Worm (Caenorhabditis elegans): ENCODE data around the gene oac-42.
A peak's percentile ranks its signal among the peaks of the same experiment; 100 is the strongest.
"Not testable (repeated sequence)": the region's sequence is repeated elsewhere in the genome, so short reads cannot be mapped to it uniquely, and the experiment has no call there.

oac-42 gene

ce11 chrV:15911848-15912247 lies 27.2 kb upstream of the oac-42 start, which contains the start of gene F35E8.6:
Gene F35E8.6 (plus strand): TSS chrV:15912148.
- no peak for TF ChIP-seq mdl-1 (tag; optimal IDR thresholded peaks at IDR 0.05)
- no peak for TF ChIP-seq dmd-8 (GFP tag; IDR thresholded peaks at IDR 0.05)
- TF ChIP-seq Y48G9A.11 (GFP tag; IDR thresholded peaks at IDR 0.05): no peak
- TF ChIP-seq lim-7 (GFP tag; IDR thresholded peaks at IDR 0.05): no peak
- TF ChIP-seq ztf-11 (tag; optimal IDR thresholded peaks at IDR 0.05): no peak
- no peak for TF ChIP-seq F49E8.2 (tag; optimal IDR thresholded peaks at IDR 0.05; ENCODE audit: borderline replicate concordance)
- TF ChIP-seq nhr-42 (GFP tag; IDR thresholded peaks at IDR 0.05): no peak
- no peak for TF ChIP-seq Y5F2A.4 (GFP tag; optimal IDR thresholded peaks at IDR 0.05)
- TF ChIP-seq lin-15B (tag; optimal IDR thresholded peaks at IDR 0.05): no peak

ce11 chrV:15905530-15905929 lies 20.9 kb upstream of the oac-42 start, which contains the start of the genes F35E8.1 and F35E8.2:
Gene F35E8.1 (minus strand): TSS chrV:15905630.
Gene F35E8.2 (plus strand): TSS chrV:15905661.
- TF ChIP-seq dmd-6 (GFP tag; IDR thresholded peaks at IDR 0.05): 0 out of 2 replicates have a peak, but pooled peaks have one; percentile 14
- TF ChIP-seq daf-16 (GFP tag; optimal IDR thresholded peaks at IDR 0.05): not testable (repeated sequence)
- peak; percentile 46 for TF ChIP-seq daf-16 (tag; optimal IDR thresholded peaks at IDR 0.05)

DNA sequence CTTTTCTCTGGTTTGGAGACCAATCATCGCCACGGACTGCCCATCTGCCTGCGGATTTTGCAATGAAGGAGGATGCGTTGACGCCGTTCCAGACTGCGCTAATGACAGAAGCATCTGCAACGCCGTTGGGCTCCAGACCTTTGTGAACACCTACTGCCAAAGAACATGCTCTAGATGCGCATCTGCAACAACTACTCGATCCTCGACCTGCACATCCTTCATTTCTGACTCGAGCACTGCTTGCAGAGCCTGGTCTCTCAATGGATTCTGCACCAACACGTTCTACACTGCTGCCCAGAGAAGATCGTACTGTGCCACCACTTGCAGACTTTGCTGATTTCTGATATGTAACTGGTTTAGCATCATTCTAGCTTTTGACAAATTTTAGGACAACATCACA lies 16.0 kb upstream of the oac-42 start:
- TF ChIP-seq arid-1 (GFP tag; conservative IDR thresholded peaks at IDR 0.05) (no peak), snpc-4 (tag; optimal IDR thresholded peaks at IDR 0.05) (no peak), fos-1 (tag; optimal IDR thresholded peaks at IDR 0.05) (no peak), nhr-41 (GFP tag; IDR thresholded peaks at IDR 0.05) (no peak), lin-39 (tag; optimal IDR thresholded peaks at IDR 0.05) (no peak), F26F4.8 (GFP tag; conservative IDR thresholded peaks at IDR 0.05) (no peak), saeg-2 (GFP tag; IDR thresholded peaks at IDR 0.05) (no peak), T20F7.1 (GFP tag; optimal IDR thresholded peaks at IDR 0.05) (no peak), lin-1 (GFP tag; IDR thresholded peaks at IDR 0.05) (no peak), daf-8 (GFP tag; IDR thresholded peaks at IDR 0.05) (no peak), ctbp-1 (GFP tag; IDR thresholded peaks at IDR 0.05) (no peak), lim-7 (GFP tag; IDR thresholded peaks at IDR 0.05) (no peak), nhr-48 (tag; optimal IDR thresholded peaks at IDR 0.05) (no peak), attf-4 (tag; optimal IDR thresholded peaks at IDR 0.05) (no peak), D1046.2 (GFP tag; IDR thresholded peaks at IDR 0.05) (no peak), Y5F2A.4 (GFP tag; optimal IDR thresholded peaks at IDR 0.05) (no peak), ceh-44 (GFP tag; IDR thresholded peaks at IDR 0.05) (no peak), F44E2.7 (GFP tag; IDR thresholded peaks at IDR 0.05) (no peak)

- peak in 1 of 2 experiments; percentile 53 for TF ChIP-seq unc-62 (GFP tag; optimal IDR thresholded peaks at IDR 0.05 in 1 of 2)
- TF ChIP-seq unc-62 (tag; optimal IDR thresholded peaks at IDR 0.05): no peak
- TF ChIP-seq pha-4 (GFP tag; IDR thresholded peaks at IDR 0.05): no peak
- TF ChIP-seq pha-4 (tag; optimal IDR thresholded peaks at IDR 0.05): no peak
Measured at ce11 chrV:15899696-15900095, 15.1 kb upstream of the oac-42 start, which contains the start of gene T06C12.14. Gene T06C12.14 (plus strand): TSS chrV:15899996.

DNA sequence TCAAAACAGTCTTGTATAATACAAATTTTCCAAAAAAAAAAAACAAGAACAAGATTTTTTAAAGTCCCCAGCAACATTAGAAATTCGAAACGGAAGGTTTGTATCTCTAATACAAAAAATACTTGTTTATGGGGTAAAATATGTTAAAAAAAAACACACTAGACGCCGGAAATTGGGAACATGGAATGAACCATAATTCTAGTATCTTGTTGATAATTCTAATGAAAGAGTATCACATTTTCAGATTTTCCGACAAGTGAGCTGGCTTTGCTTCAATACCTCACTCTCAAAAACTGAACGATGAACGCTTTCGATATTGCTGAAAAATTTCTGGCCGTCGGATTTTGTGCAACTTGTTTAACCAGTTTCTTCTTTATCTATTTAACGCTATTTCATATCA lies 13.1 kb upstream of the oac-42 start, which contains the start of gene str-60:
Gene str-60 (plus strand): TSS at position 301 of the 400 bp plus-strand sequence.
- TF ChIP-seq mxl-2 (GFP tag; conservative IDR thresholded peaks at IDR 0.05): no peak
- TF ChIP-seq ceh-28 (tag; optimal IDR thresholded peaks at IDR 0.05): no peak
- TF ChIP-seq daf-19 (GFP tag; conservative IDR thresholded peaks at IDR 0.05): no peak
- TF ChIP-seq R02D3.7 (tag; optimal IDR thresholded peaks at IDR 0.05): no peak
- no peak for TF ChIP-seq F37D6.2 (tag; optimal IDR thresholded peaks at IDR 0.05)
- no peak for TF ChIP-seq skn-1 (tag; optimal IDR thresholded peaks at IDR 0.05)
- TF ChIP-seq Y105C5A.15 (GFP tag; IDR thresholded peaks at IDR 0.05): no peak
- no peak for TF ChIP-seq Y5F2A.4 (GFP tag; optimal IDR thresholded peaks at IDR 0.05)
- no peak for TF ChIP-seq dmd-8 (GFP tag; IDR thresholded peaks at IDR 0.05)
- TF ChIP-seq ceh-82 (tag; optimal IDR thresholded peaks at IDR 0.05): no peak
- no peak for TF ChIP-seq tag-97 (GFP tag; IDR thresholded peaks at IDR 0.05)
- TF ChIP-seq jun-1 (tag; optimal IDR thresholded peaks at IDR 0.05): no peak
- no peak for TF ChIP-seq ceh-32 (tag; optimal IDR thresholded peaks at IDR 0.05; ENCODE audit: poor library complexity)
- no peak for TF ChIP-seq T20F7.1 (GFP tag; optimal IDR thresholded peaks at IDR 0.05)
- TF ChIP-seq mdt-29 (GFP tag; IDR thresholded peaks at IDR 0.05): no peak
- no peak for TF ChIP-seq nhr-48 (tag; optimal IDR thresholded peaks at IDR 0.05)
- no peak for TF ChIP-seq lin-13 (GFP tag; optimal IDR thresholded peaks at IDR 0.05)
- TF ChIP-seq nhr-6 (tag; optimal IDR thresholded peaks at IDR 0.05): no peak
- TF ChIP-seq F26F4.8 (GFP tag; conservative IDR thresholded peaks at IDR 0.05): no peak
